Worm (Caenorhabditis elegans) whole organism, L1 larva: Measurements from ENCODE around the gene C24D10.4.

ENCODE experiments used
- ceh-63 ChIP-seq: fragments of 200-800 bp; sonication (Bioruptor generic); optimal IDR thresholded peaks from 2 replicates; lab custom pipeline; 2018; ENCODE audit warnings: mild to moderate bottlenecking, missing genetic modification characterization, missing compliant biosample characterization
- ceh-82 ChIP-seq, 3 experiments: fragments of 150-350 bp in 1 of 3; sonication (generic microtip) in 2 of 3; optimal IDR thresholded peaks; 2 replicates each; lab custom pipeline; 2014 to 2017; ENCODE audit warnings: missing biosample characterization in 3 of 3, missing genetic modification characterization in 3 of 3
- ces-1 ChIP-seq: fragments of 150-350 bp; optimal IDR thresholded peaks from 2 replicates; lab custom pipeline; 2014; ENCODE audit warnings: missing biosample characterization, missing genetic modification reagents, missing genetic modification characterization
- fkh-10 ChIP-seq: sonication (generic microtip); optimal IDR thresholded peaks from 2 replicates; lab custom pipeline; 2017; ENCODE audit warnings: missing biosample characterization, missing genetic modification reagents, missing genetic modification characterization
- jun-1 ChIP-seq: fragments of 150-350 bp; optimal IDR thresholded peaks from 2 replicates; lab custom pipeline; 2014; ENCODE audit warnings: missing biosample characterization, missing genetic modification reagents, missing genetic modification characterization
- lin-39 ChIP-seq: fragments of 150-350 bp; optimal IDR thresholded peaks from 2 replicates; lab custom pipeline; 2014; ENCODE audit warnings: missing biosample characterization, missing genetic modification reagents, missing genetic modification characterization
- mdl-1 ChIP-seq, 2 experiments: fragments of 150-350 bp; optimal IDR thresholded peaks; 2 replicates each; lab custom pipeline; 2014 to 2017; ENCODE audit warnings: missing biosample characterization in 2 of 2, missing genetic modification characterization in 2 of 2, inconsistent platforms in 1 of 2
- mep-1 ChIP-seq: fragments of 150-350 bp; optimal IDR thresholded peaks from 2 replicates; lab custom pipeline; 2014; ENCODE audit warnings: missing biosample characterization, missing genetic modification characterization
- vab-15 ChIP-seq: sonication (generic microtip); optimal IDR thresholded peaks from 2 replicates; lab custom pipeline; 2017; ENCODE audit warnings: missing genotype, mild to moderate bottlenecking, missing genetic modification characterization, missing compliant biosample characterization
- zag-1 ChIP-seq: fragments of 150-350 bp; optimal IDR thresholded peaks from 2 replicates; lab custom pipeline; 2014; ENCODE audit warnings: missing biosample characterization, missing genetic modification characterization

- TF ChIP-seq ceh-82 (tag; optimal IDR thresholded peaks at IDR 0.05; lab: Kevin White, UChicago): peak in 2 of 3 experiments; percentile 25 to 51
- TF ChIP-seq fkh-10 (GFP tag; lab: Kevin White, UChicago): peak; percentile 95
- no peak for TF ChIP-seq lin-39 (tag; lab: Kevin White, UChicago)
- no peak for TF ChIP-seq mep-1 (tag; lab: Kevin White, UChicago)
- TF ChIP-seq vab-15: no peak
- no peak for TF ChIP-seq ces-1 (GFP tag; lab: Kevin White, UChicago)
- no peak for TF ChIP-seq jun-1
- no peak for TF ChIP-seq mdl-1 (tag; optimal IDR thresholded peaks at IDR 0.05; lab: Kevin White, UChicago)
- TF ChIP-seq ceh-63: no peak
- no peak for TF ChIP-seq zag-1 (tag; lab: Kevin White, UChicago)
Measured at ce11 chrIV:5137809-5138208, 22.5 kb upstream of the C24D10.4 start.
